Worm (Caenorhabditis elegans) whole organism, L3 larva: ENCODE data around the gene C17H12.2.

Source experiments
- nhr-11 ChIP-seq: fragments of 150-350 bp; optimal IDR thresholded peaks from 2 replicates; lab custom pipeline; 2014; ENCODE audit warnings: missing biosample characterization, missing genetic modification characterization
- nhr-28 ChIP-seq: fragments of 150-350 bp; optimal IDR thresholded peaks from 2 replicates; lab custom pipeline; 2014; ENCODE audit warnings: missing biosample characterization, missing genetic modification characterization
- nhr-67 ChIP-seq: fragments of 150-350 bp; optimal IDR thresholded peaks from 2 replicates; lab custom pipeline; 2014; ENCODE audit warnings: missing biosample characterization, missing genetic modification characterization
- nhr-77 ChIP-seq: fragments of 150-350 bp; optimal IDR thresholded peaks from 2 replicates; lab custom pipeline; 2014; ENCODE audit warnings: missing biosample characterization, missing genetic modification characterization

ce11 chrIV:6789950-6790349 is 338 bp downstream of the C17H12.2 start:
- no peak for TF ChIP-seq nhr-67 (tag; lab: Kevin White, UChicago)
- no peak for TF ChIP-seq nhr-77
- no peak for TF ChIP-seq nhr-28 (tag; lab: Kevin White, UChicago)
- TF ChIP-seq nhr-11: no peak
